Fruit fly (Drosophila melanogaster): Measurements from ENCODE around the gene Slmap.

DNA sequence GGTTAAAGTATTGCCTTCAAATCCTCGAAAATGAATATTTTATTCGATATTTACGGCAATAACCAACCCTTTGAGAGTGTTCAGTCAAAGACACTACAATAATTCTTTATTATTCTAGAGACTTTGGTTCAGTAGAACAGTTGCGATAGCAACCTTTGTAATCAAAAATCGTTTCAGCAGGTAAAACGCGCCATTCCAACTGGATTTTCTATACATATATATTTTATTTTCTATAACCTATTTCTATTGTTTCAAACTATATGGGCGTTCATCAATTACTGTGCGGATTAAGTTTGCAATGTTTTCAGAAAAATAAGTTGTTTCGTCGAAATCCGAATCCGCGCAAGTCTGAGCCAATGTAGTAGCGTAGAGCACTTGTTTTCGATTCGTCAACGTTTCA lies 997 bp upstream of the Slmap start:
- no peak for TF ChIP-seq CTCF (optimal IDR thresholded peaks at IDR 0.05)
- no peak for TF ChIP-seq CG8478 (optimal IDR thresholded peaks at IDR 0.05)
